Worm (Caenorhabditis elegans) whole organism, young adult: ENCODE measurements around the gene T21D12.7.

Experiments
- B0019.2 ChIP-seq: fragments of 200-800 bp; sonication (Bioruptor generic); conservative IDR thresholded peaks from 2 replicates; pipeline ENCODE4 v1.3.6; 2022; ENCODE audit warnings: missing genetic modification reagents, missing genetic modification characterization, missing compliant biosample characterization
- F22D6.2 ChIP-seq: sonication (generic microtip); optimal IDR thresholded peaks from 2 replicates; lab custom pipeline; 2016; ENCODE audit warnings: mild to moderate bottlenecking, missing genetic modification characterization, missing compliant biosample characterization
- F57A8.1 ChIP-seq: fragments of 200-800 bp; sonication (Bioruptor generic); optimal IDR thresholded peaks from 2 replicates; lab custom pipeline; 2018; ENCODE audit warnings: mild to moderate bottlenecking, missing genetic modification characterization, moderate library complexity, missing compliant biosample characterization
- chd-7 ChIP-seq: sonication (generic microtip); optimal IDR thresholded peaks from 2 replicates; lab custom pipeline; 2016; ENCODE audit warnings: mild to moderate bottlenecking, missing genetic modification characterization, moderate library complexity, missing compliant biosample characterization
- dpff-1 ChIP-seq: sonication (generic microtip); optimal IDR thresholded peaks from 2 replicates; lab custom pipeline; 2017; ENCODE audit warnings: mild to moderate bottlenecking, missing genetic modification characterization, missing compliant biosample characterization
- dpl-1 ChIP-seq: fragments of 150-350 bp; optimal IDR thresholded peaks from 2 replicates; lab custom pipeline; 2014; ENCODE audit warnings: missing biosample characterization, missing genetic modification reagents, missing genetic modification characterization
- hlh-12 ChIP-seq: sonication (generic microtip); optimal IDR thresholded peaks from 2 replicates; lab custom pipeline; 2016; ENCODE audit warnings: missing genetic modification characterization, missing compliant biosample characterization
- lin-26 ChIP-seq: fragments of 200-800 bp; sonication (Bioruptor generic); IDR thresholded peaks from 2 replicates; pipeline ENCODE4 v1.3.6; 2022; ENCODE audit warnings: missing genetic modification reagents, missing genetic modification characterization, missing compliant biosample characterization
- nfya-1 ChIP-seq: sonication (generic microtip); optimal IDR thresholded peaks from 2 replicates; lab custom pipeline; 2017; ENCODE audit warnings: antibody characterized with exemption, missing compliant biosample characterization, missing genetic modification characterization, borderline replicate concordance; ENCODE audit not compliant: insufficient read depth
- nhr-179 ChIP-seq: sonication (generic microtip); optimal IDR thresholded peaks from 2 replicates; lab custom pipeline; 2016; ENCODE audit warnings: mild to moderate bottlenecking, missing genetic modification characterization, missing compliant biosample characterization
- nhr-27 ChIP-seq: fragments of 200-800 bp; sonication (Bioruptor generic); optimal IDR thresholded peaks from 2 replicates; lab custom pipeline; 2018; ENCODE audit warnings: mild to moderate bottlenecking, missing genetic modification characterization, moderate library complexity, missing compliant biosample characterization
- nhr-90 ChIP-seq: sonication (generic microtip); optimal IDR thresholded peaks from 2 replicates; lab custom pipeline; 2016; ENCODE audit warnings: missing genotype, mild to moderate bottlenecking, missing genetic modification characterization, missing compliant biosample characterization
- rec-8 ChIP-seq, 2 experiments: sonication (generic microtip); optimal IDR thresholded peaks; 2 replicates each; lab custom pipeline; 2016; ENCODE audit warnings: mild to moderate bottlenecking in 2 of 2, missing genetic modification characterization in 2 of 2, missing genetic modification reagents in 2 of 2, missing genotype in 2 of 2, missing biosample characterization in 1 of 2, missing compliant biosample characterization in 1 of 2, moderate library complexity in 1 of 2

ce11 chrIV:314475-314874 lies 23.2 kb upstream of the T21D12.7 start:
- no peak for TF ChIP-seq nfya-1 (tag; lab: Kevin White, UChicago)
- TF ChIP-seq F57A8.1 (GFP tag; lab: Kevin White, UChicago), result no peak
- no peak for TF ChIP-seq F22D6.2 (tag; lab: Kevin White, UChicago)
- no peak for TF ChIP-seq dpff-1 (tag; lab: Kevin White, UChicago)
- TF ChIP-seq nhr-90 (tag; lab: Kevin White, UChicago), result no peak
- TF ChIP-seq hlh-12 (tag; lab: Kevin White, UChicago), result no peak
- no peak for TF ChIP-seq B0019.2
- TF ChIP-seq dpl-1 (GFP tag; lab: Kevin White, UChicago), result no peak
- no peak for TF ChIP-seq chd-7
- no peak for TF ChIP-seq nhr-27 (tag; lab: Kevin White, UChicago)
- no peak for TF ChIP-seq lin-26 (GFP tag; lab: Robert Waterston, UW)
- TF ChIP-seq rec-8 (tag; optimal IDR thresholded peaks at IDR 0.05; lab: Kevin White, UChicago), result no peak
- TF ChIP-seq nhr-179 (tag; lab: Kevin White, UChicago), result no peak
